Worm (Caenorhabditis elegans) whole organism, L4 larva: ENCODE results near the gene C15H9.4.

ENCODE experiments used
- F10B5.3 ChIP-seq: sonication (generic microtip); optimal IDR thresholded peaks from 2 replicates; lab custom pipeline; 2016; ENCODE audit warnings: mild to moderate bottlenecking, missing genetic modification characterization, missing compliant biosample characterization
- F26F4.8 ChIP-seq: fragments of 200-800 bp; sonication (Bioruptor generic); conservative IDR thresholded peaks from 2 replicates; pipeline ENCODE4 v1.3.6; 2022; ENCODE audit warnings: missing genetic modification characterization, missing compliant biosample characterization
- F37D6.2 ChIP-seq: sonication (generic microtip); optimal IDR thresholded peaks from 2 replicates; lab custom pipeline; 2016; ENCODE audit warnings: mild to moderate bottlenecking, missing genetic modification characterization, missing compliant biosample characterization
- F44E2.7 ChIP-seq: fragments of 200-800 bp; sonication (Bioruptor generic); IDR thresholded peaks from 2 replicates; pipeline ENCODE4 v2.1.2; 2022; ENCODE audit warnings: missing genetic modification characterization, missing compliant biosample characterization
- F49E8.2 ChIP-seq: sonication (generic microtip); optimal IDR thresholded peaks from 2 replicates; lab custom pipeline; 2016; ENCODE audit warnings: missing compliant biosample characterization, mild to moderate bottlenecking, missing genetic modification characterization, borderline replicate concordance
- T26A8.4 ChIP-seq: fragments of 200-800 bp; sonication (Bioruptor generic); IDR thresholded peaks from 2 replicates; pipeline ENCODE4 v1.3.6; 2022; ENCODE audit warnings: missing genetic modification characterization, missing compliant biosample characterization
- ZK546.5 ChIP-seq, 2 experiments: sonication (generic microtip); optimal IDR thresholded peaks; 2 replicates each; lab custom pipeline; 2017; ENCODE audit warnings: missing biosample characterization in 2 of 2, missing genetic modification characterization in 2 of 2
- aha-1 ChIP-seq: fragments of 150-350 bp; peaks from one replicate; lab custom pipeline; 2014; ENCODE audit warnings: missing biosample characterization, missing genetic modification characterization
- ceh-28 ChIP-seq: fragments of 150-350 bp; optimal IDR thresholded peaks from 2 replicates; lab custom pipeline; 2014; ENCODE audit warnings: missing biosample characterization, missing genetic modification reagents, missing genetic modification characterization
- ceh-44 ChIP-seq: fragments of 200-800 bp; sonication (Bioruptor generic); IDR thresholded peaks from 2 replicates; pipeline ENCODE4 v1.3.6; 2022; ENCODE audit warnings: missing genetic modification reagents, missing genetic modification characterization, missing compliant biosample characterization
- ceh-62 ChIP-seq: sonication (generic microtip); optimal IDR thresholded peaks from 2 replicates; lab custom pipeline; 2017; ENCODE audit warnings: missing biosample characterization, missing genetic modification characterization
- ceh-82 ChIP-seq: sonication (generic microtip); optimal IDR thresholded peaks from 2 replicates; lab custom pipeline; 2017; ENCODE audit warnings: missing biosample characterization, missing genetic modification characterization
- daf-12 ChIP-seq: fragments of 150-350 bp; optimal IDR thresholded peaks from 2 replicates; lab custom pipeline; 2014; ENCODE audit warnings: missing biosample characterization, missing genetic modification reagents, missing genetic modification characterization
- daf-16 ChIP-seq, 3 experiments: sonication (generic microtip); optimal IDR thresholded peaks; 2 replicates each; lab custom pipeline; 2016 to 2017; ENCODE audit warnings: missing genetic modification characterization in 3 of 3, missing genetic modification reagents in 3 of 3, mild to moderate bottlenecking in 2 of 3, missing compliant biosample characterization in 2 of 3, missing biosample characterization in 1 of 3, moderate library complexity in 1 of 3
- daf-8 ChIP-seq: fragments of 200-800 bp; sonication (Bioruptor generic); IDR thresholded peaks from 2 replicates; pipeline ENCODE4 v1.3.6; 2022; ENCODE audit warnings: missing genetic modification characterization, missing compliant biosample characterization
- dmd-9 ChIP-seq: fragments of 200-800 bp; sonication (Bioruptor generic); IDR thresholded peaks from 2 replicates; pipeline ENCODE4 v1.3.6; 2022; ENCODE audit warnings: missing genetic modification reagents, missing genetic modification characterization, missing compliant biosample characterization
- dve-1 ChIP-seq: sonication (generic microtip); optimal IDR thresholded peaks from 2 replicates; lab custom pipeline; 2017; ENCODE audit warnings: antibody characterized with exemption, mild to moderate bottlenecking, missing genetic modification characterization, missing compliant biosample characterization; ENCODE audit not compliant: insufficient read depth
- egl-43 ChIP-seq: fragments of 200-800 bp; sonication (Bioruptor generic); IDR thresholded peaks from 2 replicates; pipeline ENCODE4 v1.3.6; 2022; ENCODE audit warnings: missing genetic modification reagents, missing genetic modification characterization, missing compliant biosample characterization
- fos-1 ChIP-seq: fragments of 150-350 bp; optimal IDR thresholded peaks from 2 replicates; lab custom pipeline; 2014; ENCODE audit warnings: missing biosample characterization, missing genetic modification characterization
- hlh-11 ChIP-seq: fragments of 200-800 bp; sonication (Bioruptor generic); optimal IDR thresholded peaks from 2 replicates; lab custom pipeline; 2018; ENCODE audit warnings: mild to moderate bottlenecking, missing genetic modification characterization, missing compliant biosample characterization
- hlh-30 ChIP-seq: sonication (generic microtip); optimal IDR thresholded peaks from 2 replicates; lab custom pipeline; 2017; ENCODE audit warnings: antibody characterized with exemption, mild to moderate bottlenecking, missing genetic modification characterization, missing compliant biosample characterization; ENCODE audit not compliant: insufficient read depth
- lim-7 ChIP-seq: fragments of 200-800 bp; sonication (Bioruptor generic); IDR thresholded peaks from 2 replicates; pipeline ENCODE4 v1.3.6; 2022; ENCODE audit warnings: missing genetic modification characterization, missing compliant biosample characterization
- lin-13 ChIP-seq: fragments of 150-350 bp; optimal IDR thresholded peaks from 2 replicates; lab custom pipeline; 2014; ENCODE audit warnings: missing biosample characterization, missing genetic modification reagents, missing genetic modification characterization
- lin-29 ChIP-seq: fragments of 200-800 bp; sonication (Bioruptor generic); IDR thresholded peaks from 2 replicates; pipeline ENCODE4 v1.3.6; 2022; ENCODE audit warnings: missing genetic modification reagents, missing genetic modification characterization, missing compliant biosample characterization
- lsy-2 ChIP-seq, 2 experiments: fragments of 150-350 bp in 1 of 2; sonication (generic microtip) in 1 of 2; optimal IDR thresholded peaks; 2 replicates each; lab custom pipeline; 2014 to 2017; ENCODE audit warnings: missing biosample characterization in 2 of 2, missing genetic modification characterization in 2 of 2
- mdt-29 ChIP-seq: fragments of 200-800 bp; sonication (Bioruptor generic); IDR thresholded peaks from 2 replicates; pipeline ENCODE4 v1.3.6; 2022; ENCODE audit warnings: missing genetic modification reagents, missing genetic modification characterization, missing compliant biosample characterization
- mxl-3 ChIP-seq: fragments of 200-800 bp; sonication (Bioruptor generic); optimal IDR thresholded peaks from 2 replicates; lab custom pipeline; 2018; ENCODE audit warnings: mild to moderate bottlenecking, missing genetic modification characterization, missing compliant biosample characterization
- nhr-102 ChIP-seq: sonication (generic microtip); optimal IDR thresholded peaks from 2 replicates; lab custom pipeline; 2016; ENCODE audit warnings: mild to moderate bottlenecking, missing genetic modification characterization, moderate library complexity, missing compliant biosample characterization
- nhr-11 ChIP-seq: fragments of 150-350 bp; optimal IDR thresholded peaks from 2 replicates; lab custom pipeline; 2014; ENCODE audit warnings: missing biosample characterization, missing genetic modification characterization
- nhr-237 ChIP-seq: sonication (generic microtip); optimal IDR thresholded peaks from 2 replicates; lab custom pipeline; 2017; ENCODE audit warnings: missing biosample characterization, missing genetic modification characterization
- nhr-28 ChIP-seq: fragments of 150-350 bp; optimal IDR thresholded peaks from 2 replicates; lab custom pipeline; 2014; ENCODE audit warnings: missing biosample characterization, missing genetic modification characterization
- nhr-41 ChIP-seq: fragments of 200-800 bp; sonication (Bioruptor generic); IDR thresholded peaks from 2 replicates; pipeline ENCODE4 v1.3.6; 2022; ENCODE audit warnings: missing genetic modification reagents, missing genetic modification characterization, missing compliant biosample characterization
- nhr-77 ChIP-seq: fragments of 150-350 bp; optimal IDR thresholded peaks from 2 replicates; lab custom pipeline; 2014; ENCODE audit warnings: missing biosample characterization, missing genetic modification characterization
- pha-4 ChIP-seq, 2 experiments: fragments of 150-350 bp in 1 of 2; fragments of 200-800 bp in 1 of 2; sonication (Bioruptor generic) in 1 of 2; IDR thresholded peaks in 1 of 2; optimal IDR thresholded peaks in 1 of 2; 2 replicates each; pipeline versions ENCODE4 v1.3.6 to Lab custom; 2014 to 2022; ENCODE audit warnings: missing genetic modification characterization in 2 of 2, missing genetic modification reagents in 2 of 2, missing biosample characterization in 1 of 2, missing compliant biosample characterization in 1 of 2
- php-3 ChIP-seq: fragments of 200-800 bp; sonication (Bioruptor generic); IDR thresholded peaks from 2 replicates; pipeline ENCODE4 v1.3.6; 2022; ENCODE audit warnings: missing genetic modification reagents, missing genetic modification characterization, missing compliant biosample characterization
- rbr-2 ChIP-seq: sonication (generic microtip); optimal IDR thresholded peaks from 2 replicates; lab custom pipeline; 2016; ENCODE audit warnings: missing genotype, missing genetic modification characterization, missing compliant biosample characterization
- saeg-2 ChIP-seq: fragments of 200-800 bp; sonication (Bioruptor generic); IDR thresholded peaks from 2 replicates; pipeline ENCODE4 v1.3.6; 2022; ENCODE audit warnings: missing genetic modification reagents, missing genetic modification characterization, missing compliant biosample characterization
- skn-1 ChIP-seq: fragments of 150-350 bp; optimal IDR thresholded peaks from 2 replicates; lab custom pipeline; 2014; ENCODE audit warnings: missing biosample characterization, missing genetic modification characterization
- spr-3 ChIP-seq: fragments of 200-800 bp; sonication (Bioruptor generic); optimal IDR thresholded peaks from 2 replicates; lab custom pipeline; 2018; ENCODE audit warnings: mild to moderate bottlenecking, missing genetic modification characterization, missing compliant biosample characterization
- tra-1 ChIP-seq: fragments of 200-800 bp; sonication (Bioruptor generic); IDR thresholded peaks from 2 replicates; pipeline ENCODE4 v1.3.6; 2022; ENCODE audit warnings: missing genetic modification reagents, missing genetic modification characterization, missing compliant biosample characterization
- unc-39 ChIP-seq: sonication (generic microtip); optimal IDR thresholded peaks from 2 replicates; lab custom pipeline; 2017; ENCODE audit warnings: missing biosample characterization, missing genetic modification characterization
- unc-62 ChIP-seq, 3 experiments: fragments of 150-350 bp in 1 of 3; sonication (generic microtip); optimal IDR thresholded peaks in 2 of 3; peaks in 1 of 3; 1 replicate in 1 of 3; 2 replicates in 2 of 3; lab custom pipeline; 2014 to 2017; ENCODE audit warnings: missing biosample characterization in 3 of 3, missing genetic modification characterization in 3 of 3, missing genetic modification reagents in 3 of 3, missing genotype in 1 of 3
- zag-1 ChIP-seq: fragments of 150-350 bp; optimal IDR thresholded peaks from 2 replicates; lab custom pipeline; 2014; ENCODE audit warnings: missing biosample characterization, missing genetic modification characterization
- zfp-3 ChIP-seq: fragments of 200-800 bp; sonication (Bioruptor generic); conservative IDR thresholded peaks from 2 replicates; pipeline ENCODE4 v1.3.6; 2022; ENCODE audit warnings: missing genetic modification reagents, missing genetic modification characterization, missing compliant biosample characterization
- zip-11 ChIP-seq: fragments of 200-800 bp; sonication (Bioruptor generic); IDR thresholded peaks from 2 replicates; pipeline ENCODE4 v1.3.6; 2022; ENCODE audit warnings: missing genetic modification characterization, missing compliant biosample characterization
- ztf-11 ChIP-seq: fragments of 150-350 bp; optimal IDR thresholded peaks from 2 replicates; lab custom pipeline; 2014; ENCODE audit warnings: missing biosample characterization, missing genetic modification characterization
- ztf-7 ChIP-seq: fragments of 150-350 bp; optimal IDR thresholded peaks from 2 replicates; lab custom pipeline; 2014; ENCODE audit warnings: missing biosample characterization, missing genetic modification characterization

C15H9.4 gene

DNA sequence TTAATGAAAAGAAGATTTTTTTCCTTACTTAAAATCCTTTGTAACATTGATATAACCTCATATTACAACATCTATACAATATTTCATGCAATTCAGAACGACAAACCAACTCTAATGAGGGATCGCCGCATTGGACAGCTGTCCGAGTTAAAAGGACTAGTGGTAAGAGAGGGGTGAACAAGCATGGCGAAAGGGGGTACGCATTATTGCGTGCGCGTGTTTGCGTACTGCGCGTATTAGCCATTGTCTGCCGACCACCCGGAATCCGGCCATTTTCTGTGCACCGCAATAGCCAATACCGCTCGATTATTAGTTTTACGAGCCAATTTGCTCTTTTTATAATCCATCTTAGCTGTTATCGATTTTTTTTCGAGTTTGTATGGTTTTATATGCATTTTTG is at the start of gene C15H9.4 (continued):
- TF ChIP-seq daf-16 (GFP tag; optimal IDR thresholded peaks at IDR 0.05; lab: Kevin White, UChicago) (no peak), daf-16 (tag; optimal IDR thresholded peaks at IDR 0.05; lab: Kevin White, UChicago) (peak; percentile 34), lim-7 (GFP tag; lab: Robert Waterston, UW) (no peak), ztf-7 (no peak), ceh-62 (no peak)

DNA sequence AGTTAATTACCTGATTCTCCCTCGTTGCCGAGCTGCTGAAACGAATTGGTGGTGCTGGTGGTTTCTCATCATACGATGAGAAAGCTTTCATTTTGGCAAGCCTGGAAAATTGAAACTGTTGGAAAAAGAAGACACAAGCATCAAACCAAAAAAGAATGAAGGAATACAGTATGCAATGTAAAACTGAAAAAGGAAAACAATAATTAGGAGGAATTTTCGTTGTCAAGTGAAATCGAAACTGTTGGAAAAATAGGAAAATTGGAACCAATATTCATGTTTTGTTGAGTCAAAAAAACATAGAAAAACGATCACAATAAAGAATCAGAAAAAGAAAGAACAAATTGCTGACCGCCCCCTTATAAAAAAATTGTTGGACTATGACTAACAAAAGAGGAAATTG is 48.9 kb upstream of the C15H9.4 start, which contains the start of gene pak-1:
Gene pak-1, minus strand, starts transcription at position 101 of the 400 bp plus-strand sequence.
- TF ChIP-seq tra-1 (GFP tag; lab: Robert Waterston, UW) (no peak), aha-1 (tag; lab: Kevin White, UChicago) (no peak), daf-12 (tag; lab: Kevin White, UChicago) (no peak), zfp-3 (GFP tag; lab: Robert Waterston, UW) (no peak), nhr-41 (GFP tag; lab: Robert Waterston, UW) (no peak), nhr-11 (no peak), rbr-2 (no peak), lin-29 (no peak), egl-43 (no peak)

DNA sequence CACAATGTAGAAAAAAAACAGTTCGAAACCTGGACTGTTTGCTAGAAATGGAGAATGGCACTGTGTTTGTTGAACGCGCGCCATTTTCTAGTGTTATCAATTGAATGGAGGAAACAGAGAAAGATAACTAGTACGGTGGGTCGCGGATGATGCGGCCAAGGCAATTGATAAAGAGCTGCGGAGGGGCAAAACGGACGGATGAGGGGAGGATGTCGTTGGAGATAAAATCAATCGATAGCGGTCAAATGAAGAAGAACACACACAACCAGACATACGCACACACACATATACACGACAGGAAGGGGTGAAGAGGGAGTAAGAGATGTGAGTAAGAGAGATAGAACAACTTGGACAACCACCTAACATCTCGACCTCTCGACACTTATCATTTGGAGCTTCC is 47.4 kb upstream of the C15H9.4 start:
- TF ChIP-seq F44E2.7 (no peak), daf-16 (GFP tag; optimal IDR thresholded peaks at IDR 0.05; lab: Kevin White, UChicago) (no peak), daf-16 (tag; optimal IDR thresholded peaks at IDR 0.05; lab: Kevin White, UChicago) (peak; percentile 26), daf-8 (no peak), ztf-11 (no peak), saeg-2 (GFP tag; lab: Robert Waterston, UW) (no peak), fos-1 (tag; lab: Kevin White, UChicago) (no peak), nhr-102 (tag; lab: Kevin White, UChicago) (no peak), spr-3 (GFP tag; lab: Kevin White, UChicago) (no peak), zag-1 (no peak), unc-39 (tag; lab: Kevin White, UChicago) (no peak), lsy-2 (tag; optimal IDR thresholded peaks at IDR 0.05; lab: Kevin White, UChicago) (no peak), dmd-9 (no peak), nhr-28 (tag; lab: Kevin White, UChicago) (peak; percentile 49), pha-4 (GFP tag; IDR thresholded peaks at IDR 0.05; lab: Robert Waterston, UW) (no peak), pha-4 (tag; optimal IDR thresholded peaks at IDR 0.05; lab: Kevin White, UChicago) (no peak), mdt-29 (GFP tag; lab: Robert Waterston, UW) (no peak), ceh-28 (tag; lab: Kevin White, UChicago) (peak; percentile 20), zfp-3 (GFP tag; lab: Robert Waterston, UW) (no peak), ceh-44 (GFP tag; lab: Robert Waterston, UW) (no peak), ZK546.5 (tag; optimal IDR thresholded peaks at IDR 0.05; lab: Kevin White, UChicago) (no peak), F49E8.2 (tag; lab: Kevin White, UChicago) (no peak), T26A8.4 (GFP tag; lab: Robert Waterston, UW) (no peak), nhr-77 (tag; lab: Kevin White, UChicago) (no peak), hlh-11 (tag; lab: Kevin White, UChicago) (peak; percentile 37), php-3 (GFP tag; lab: Robert Waterston, UW) (no peak), F10B5.3 (no peak), nhr-237 (tag; lab: Kevin White, UChicago) (no peak)

- TF ChIP-seq unc-62 (GFP tag; optimal IDR thresholded peaks at IDR 0.05 in 1 of 2; lab: Kevin White, UChicago) = peak in 1 of 2 experiments; percentile 32
- TF ChIP-seq unc-62 (tag; optimal IDR thresholded peaks at IDR 0.05; lab: Kevin White, UChicago) = no peak
- no peak for TF ChIP-seq ceh-82 (tag; lab: Kevin White, UChicago)
- TF ChIP-seq mdt-29 (GFP tag; lab: Robert Waterston, UW) = no peak
- no peak for TF ChIP-seq dve-1
- TF ChIP-seq lin-29 = no peak
- peak; percentile 69 for TF ChIP-seq nhr-28 (tag; lab: Kevin White, UChicago)
- TF ChIP-seq hlh-30 (tag; lab: Kevin White, UChicago) = no peak
- no peak for TF ChIP-seq lin-13
- no peak for TF ChIP-seq F37D6.2 (tag; lab: Kevin White, UChicago)
- TF ChIP-seq F26F4.8 (GFP tag; lab: Robert Waterston, UW) = no peak
- TF ChIP-seq mxl-3 (GFP tag; lab: Kevin White, UChicago) = peak; percentile 26
- TF ChIP-seq zip-11 (GFP tag; lab: Robert Waterston, UW) = no peak
- no peak for TF ChIP-seq skn-1 (tag; lab: Kevin White, UChicago)
Measured at ce11 chrX:6050849-6051248, 46.6 kb upstream of the C15H9.4 start.
